Fruit fly (Drosophila melanogaster): ENCODE data around the gene CG7432.

DNA sequence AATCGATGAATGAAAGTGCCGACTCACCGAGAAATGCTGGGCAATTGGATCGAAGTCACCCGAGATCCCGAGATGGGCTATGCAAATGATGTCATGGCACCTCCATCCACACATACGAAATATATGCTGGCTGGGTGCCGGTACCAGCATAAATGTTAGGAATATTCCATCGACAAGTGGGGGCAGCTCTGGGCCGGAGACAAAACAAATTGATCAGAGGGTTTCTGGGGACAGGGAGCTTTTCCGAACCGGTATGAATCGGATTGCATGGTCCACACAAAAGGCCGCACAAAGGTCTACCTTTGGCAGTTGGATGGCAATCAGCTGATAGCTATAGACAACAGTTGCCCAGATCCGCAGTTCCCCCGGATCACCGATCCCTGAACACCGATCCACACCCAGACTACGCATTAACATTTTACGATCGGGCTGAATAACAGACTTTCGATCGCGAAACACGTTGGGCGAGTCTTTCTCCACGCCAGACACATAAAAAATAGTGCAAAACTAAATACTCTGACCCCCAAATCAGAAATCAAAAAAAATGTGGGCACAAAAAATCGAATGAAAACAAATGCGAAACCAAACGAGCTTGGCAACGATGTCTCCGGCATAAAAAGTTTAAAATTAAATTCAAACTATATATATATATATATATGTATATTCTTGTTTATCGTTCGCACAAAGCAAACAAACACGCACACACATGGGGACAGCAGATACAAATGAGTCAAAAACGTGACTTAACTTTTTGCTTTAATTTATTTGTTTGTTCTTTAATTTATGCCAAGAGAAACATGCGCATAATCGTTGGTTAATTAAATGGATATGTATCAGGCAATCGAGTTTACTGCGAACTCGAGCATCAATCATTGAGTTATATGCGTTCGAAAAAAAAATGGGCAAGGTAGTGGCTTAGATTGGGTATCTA lies 39.2 kb upstream of the CG7432 start:
- no peak for TF ChIP-seq lola (GFP tag; optimal IDR thresholded peaks at IDR 0.05)
- no peak for TF ChIP-seq Hr78 (GFP tag; optimal IDR thresholded peaks at IDR 0.05)
- TF ChIP-seq pan (optimal IDR thresholded peaks at IDR 0.05): no peak
- TF ChIP-seq OdsH (GFP tag; optimal IDR thresholded peaks at IDR 0.05): no peak
- no peak for TF ChIP-seq jim (GFP tag; optimal IDR thresholded peaks at IDR 0.05)
